Fruit fly (Drosophila melanogaster) S2 (cell line): Measurements from ENCODE around the gene CG12355.

Experiments used
- CG8478 ChIP-seq: fragments of >200 bp; optimal IDR thresholded peaks from 2 replicates; lab custom pipeline; 2018
- CTCF ChIP-seq, 2 experiments: fragments of >200 bp; optimal IDR thresholded peaks; 2 replicates each; lab custom pipeline; 2018

DNA sequence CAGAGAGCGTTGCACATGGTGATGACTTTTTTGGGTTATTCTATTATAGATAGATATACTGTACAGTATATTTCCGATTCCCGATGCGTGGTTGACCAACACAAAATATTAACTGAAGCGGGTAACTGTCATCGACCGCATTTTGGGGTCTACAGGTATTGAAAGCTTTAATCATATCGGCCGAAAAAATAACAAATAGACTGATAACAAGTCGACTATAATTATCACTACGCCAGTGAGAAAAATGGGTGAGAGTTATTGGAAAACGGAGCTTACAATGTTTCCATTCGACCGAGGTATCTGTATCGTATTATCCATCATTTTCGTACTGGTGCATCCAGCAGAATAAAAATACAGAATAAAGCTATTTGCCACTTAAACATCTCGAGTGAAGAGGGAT lies 23.0 kb upstream of the CG12355 start:
- TF ChIP-seq CTCF (optimal IDR thresholded peaks at IDR 0.05; lab: Kevin White, UChicago) (no peak), CG8478 (lab: Kevin White, UChicago) (no peak)
